Worm (Caenorhabditis elegans): ENCODE results near the gene nhr-131.

The nhr-131 gene

ce11 chrV:449685-450084 is 44.5 kb upstream of the nhr-131 start, which contains the start of gene M02H5.8:
Gene M02H5.8, plus strand, starts transcription at chrV:449981.
- TF ChIP-seq nhr-80 (tag; optimal IDR thresholded peaks at IDR 0.05), result peak; percentile 72
- TF ChIP-seq F23B12.7 (tag; optimal IDR thresholded peaks at IDR 0.05; ENCODE audit: insufficient read depth), result no peak

DNA sequence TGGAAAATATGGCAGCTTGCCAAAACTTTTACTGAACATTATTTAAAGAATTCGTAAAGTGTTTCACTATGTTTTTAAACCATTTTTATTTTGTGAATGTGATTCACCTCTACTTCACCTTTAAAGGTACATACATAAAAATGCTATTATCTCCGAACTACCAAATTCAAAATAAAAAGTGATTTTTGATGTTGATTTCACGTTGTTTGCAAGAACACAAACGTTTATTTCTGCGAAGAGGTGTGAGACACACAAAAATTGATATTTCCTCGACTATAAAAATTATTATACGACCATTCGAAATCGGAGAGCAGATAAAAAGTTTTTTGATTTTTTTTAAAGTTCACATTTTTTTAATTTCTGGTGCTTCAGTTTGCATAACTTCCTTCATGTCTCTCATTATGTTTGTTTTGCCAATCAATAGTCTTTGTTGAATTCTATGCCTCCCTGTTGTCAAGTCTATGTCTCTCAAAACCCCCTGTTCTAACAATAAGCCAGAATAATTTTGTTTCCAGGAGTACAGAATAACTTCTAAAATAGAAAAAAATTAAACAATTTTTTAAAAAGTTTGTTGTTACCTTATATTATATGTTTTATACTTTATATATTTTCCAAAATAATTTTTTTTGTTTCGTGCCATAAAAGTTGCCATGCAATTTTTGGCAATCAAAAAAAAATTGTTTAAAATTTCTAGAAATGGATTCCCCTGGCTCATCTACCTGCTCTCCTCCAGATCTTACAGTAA is 43.2 kb upstream of the nhr-131 start, which contains the start of gene nhr-123:
Gene nhr-123, plus strand, starts transcription at position 695 of the 745 bp plus-strand sequence.
- TF ChIP-seq let-526 (GFP tag; IDR thresholded peaks at IDR 0.05), result no peak
- TF ChIP-seq hmg-1.2 (GFP tag; IDR thresholded peaks at IDR 0.05), result peak; percentile 15; the same call in 1 of the 2 replicates

- TF ChIP-seq ztf-28 (GFP tag; IDR thresholded peaks at IDR 0.05) (no peak), lin-54 (GFP tag; optimal IDR thresholded peaks at IDR 0.05) (no peak), bed-1 (GFP tag; IDR thresholded peaks at IDR 0.05) (no peak), Y53G8AR.9 (GFP tag; conservative IDR thresholded peaks at IDR 0.05) (no peak), ets-4 (GFP tag; optimal IDR thresholded peaks at IDR 0.05) (no peak), Y67H2A.10 (GFP tag; conservative IDR thresholded peaks at IDR 0.05) (no peak)
Observed at ce11 chrV:453569-453968, 40.6 kb upstream of the nhr-131 start, which contains the start of gene nhr-98. Gene nhr-98, plus strand, starts transcription at chrV:453869.

DNA sequence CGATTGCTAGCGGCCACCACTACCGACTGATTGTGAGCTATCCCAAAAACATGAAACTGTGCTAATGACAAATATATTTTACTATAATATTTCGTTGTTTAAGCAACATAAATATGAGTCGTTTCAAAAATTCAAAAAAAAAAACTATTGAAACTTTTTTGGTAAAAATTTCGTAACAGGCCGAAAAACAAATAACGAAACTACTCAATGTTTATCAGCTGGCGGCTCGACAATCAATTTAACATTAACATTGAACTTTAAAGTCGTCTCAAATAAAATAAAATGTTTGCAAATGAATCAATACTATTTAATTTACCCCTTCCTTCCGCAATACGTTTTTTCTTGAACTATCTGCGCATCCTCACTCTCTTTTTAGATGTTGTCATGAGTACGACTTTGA is 36.3 kb upstream of the nhr-131 start:
- TF ChIP-seq pha-4 (tag; optimal IDR thresholded peaks at IDR 0.05) (peak; percentile 5), cebp-1 (GFP tag; IDR thresholded peaks at IDR 0.05) (no peak), cebp-1 (tag; optimal IDR thresholded peaks at IDR 0.05) (peak; percentile 72), mes-4 (tag; optimal IDR thresholded peaks at IDR 0.05) (no peak), ztf-22 (GFP tag; optimal IDR thresholded peaks at IDR 0.05) (no peak), hlh-12 (tag; optimal IDR thresholded peaks at IDR 0.05) (no peak)

- TF ChIP-seq nhr-80 (tag; optimal IDR thresholded peaks at IDR 0.05), result peak; percentile 67
- TF ChIP-seq fkh-3 (tag; optimal IDR thresholded peaks at IDR 0.05), result no peak
Observed at ce11 chrV:459464-459863, 34.7 kb upstream of the nhr-131 start, which contains the start of gene nhr-203. Gene nhr-203, plus strand, starts transcription at chrV:459795.

DNA sequence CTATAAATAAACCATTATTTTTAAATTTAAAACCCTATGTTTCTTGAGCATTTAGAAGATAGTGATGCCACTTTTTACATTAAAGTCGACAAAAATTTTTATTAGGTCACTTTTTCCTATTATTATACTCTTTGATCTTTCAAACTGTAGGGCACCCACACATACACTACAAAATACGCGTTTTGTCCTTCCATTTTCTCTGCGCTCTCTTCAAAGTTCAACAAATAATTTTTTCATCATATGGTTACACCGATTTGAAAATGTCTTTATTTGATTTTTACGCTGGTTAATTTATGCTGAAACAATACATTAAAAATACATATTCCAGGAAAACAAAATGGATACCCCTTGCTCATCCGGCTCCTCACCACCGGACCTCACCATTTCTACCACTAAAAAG is 31.9 kb upstream of the nhr-131 start, which contains the start of gene nhr-202:
Gene nhr-202, plus strand, starts transcription at position 326 of the 400 bp plus-strand sequence.
- TF ChIP-seq ztf-25 (GFP tag; IDR thresholded peaks at IDR 0.05) (no peak), nhr-80 (tag; optimal IDR thresholded peaks at IDR 0.05) (peak; percentile 49), chd-7 (tag; optimal IDR thresholded peaks at IDR 0.05) (no peak), let-526 (GFP tag; IDR thresholded peaks at IDR 0.05) (no peak), efl-1 (GFP tag; optimal IDR thresholded peaks at IDR 0.05) (no peak), aptf-3 (GFP tag; IDR thresholded peaks at IDR 0.05) (no peak), cebp-2 (GFP tag; IDR thresholded peaks at IDR 0.05) (no peak), athp-1 (tag; optimal IDR thresholded peaks at IDR 0.05) (no peak)

ce11 chrV:464800-465199 is 29.4 kb upstream of the nhr-131 start, which contains the start of gene nhr-201:
Gene nhr-201, plus strand, starts transcription at chrV:464828.
- no peak for TF ChIP-seq madf-10 (tag; optimal IDR thresholded peaks at IDR 0.05)
- no peak for TF ChIP-seq lsy-27 (tag; optimal IDR thresholded peaks at IDR 0.05; ENCODE audit: borderline replicate concordance, insufficient read depth)
- peak; percentile 11 for TF ChIP-seq nhr-80 (tag; optimal IDR thresholded peaks at IDR 0.05)
- TF ChIP-seq ama-1 (optimal IDR thresholded peaks at IDR 0.05), result no peak
- no peak for TF ChIP-seq ama-1 (GFP tag; optimal IDR thresholded peaks at IDR 0.05)
